Worm (Caenorhabditis elegans) whole organism, mixed stage, embryonic: Measurements from ENCODE around the gene M88.4.

ENCODE experiments used
- elt-3 ChIP-seq: fragments of 150-350 bp; optimal IDR thresholded peaks from 2 replicates; lab custom pipeline; 2014; ENCODE audit warnings: missing biosample characterization, missing genetic modification characterization
- flh-1 ChIP-seq: fragments of 200-800 bp; sonication (Bioruptor generic); optimal IDR thresholded peaks from 2 replicates; lab custom pipeline; 2018; ENCODE audit warnings: mild to moderate bottlenecking, missing genetic modification characterization, moderate library complexity, missing compliant biosample characterization
- ham-2 ChIP-seq: fragments of 200-800 bp; sonication (Bioruptor generic); optimal IDR thresholded peaks from 2 replicates; lab custom pipeline; 2018; ENCODE audit warnings: mild to moderate bottlenecking, missing genetic modification characterization, missing compliant biosample characterization
- lin-32 ChIP-seq: fragments of 200-800 bp; sonication (Bioruptor generic); optimal IDR thresholded peaks from 2 replicates; lab custom pipeline; 2018; ENCODE audit warnings: mild to moderate bottlenecking, missing genetic modification characterization, missing compliant biosample characterization
- mls-2 ChIP-seq: sonication (generic microtip); optimal IDR thresholded peaks from 2 replicates; lab custom pipeline; 2016; ENCODE audit warnings: mild to moderate bottlenecking, missing genetic modification characterization, moderate library complexity, missing compliant biosample characterization
- nhr-76 ChIP-seq: sonication (generic microtip); optimal IDR thresholded peaks from 2 replicates; lab custom pipeline; 2017; ENCODE audit warnings: missing biosample characterization, missing genetic modification characterization
- snpc-4 ChIP-seq: fragments of 150-350 bp; optimal IDR thresholded peaks from 2 replicates; lab custom pipeline; 2014; ENCODE audit warnings: missing biosample characterization, missing genetic modification characterization
- unc-39 ChIP-seq: fragments of 150-350 bp; optimal IDR thresholded peaks from 2 replicates; lab custom pipeline; 2014; ENCODE audit warnings: missing biosample characterization, missing genetic modification characterization
- unc-62 ChIP-seq: fragments of 150-350 bp; optimal IDR thresholded peaks from 2 replicates; lab custom pipeline; 2014; ENCODE audit warnings: missing biosample characterization, missing genetic modification reagents, missing genetic modification characterization

ce11 chrIII:4593098-4593697 is 44.4 kb downstream of the M88.4 start, which contains the start of gene erh-2:
- no peak for TF ChIP-seq unc-62 (GFP tag; lab: Kevin White, UChicago)
- TF ChIP-seq mls-2 (tag; lab: Kevin White, UChicago) = no peak
- no peak for TF ChIP-seq elt-3 (tag; lab: Kevin White, UChicago)
- TF ChIP-seq nhr-76 (tag; lab: Kevin White, UChicago) = no peak
- no peak for TF ChIP-seq flh-1 (GFP tag; lab: Kevin White, UChicago)
- no peak for TF ChIP-seq lin-32
- no peak for TF ChIP-seq ham-2 (GFP tag; lab: Kevin White, UChicago)
- no peak for TF ChIP-seq snpc-4 (tag; lab: Kevin White, UChicago)
- TF ChIP-seq unc-39 (tag; lab: Kevin White, UChicago) = no peak
